Fruit fly (Drosophila melanogaster) whole organism, prepupa: ENCODE results near the gene CG7601.
A peak's percentile ranks its signal among the peaks of the same experiment; 100 is the strongest.

Experiments used
- CG11294 ChIP-seq: fragments of 200-800 bp; sonication (Bioruptor generic); IDR thresholded peaks from 2 replicates; pipeline ENCODE4 v1.3.6; 2022; ENCODE audit warnings: missing biosample characterization, missing genetic modification characterization
- CG15336 ChIP-seq: fragments of 200-800 bp; sonication (Bioruptor generic); IDR thresholded peaks from 2 replicates; pipeline ENCODE4 v1.3.6; 2022; ENCODE audit warnings: missing biosample characterization, missing genetic modification characterization
- Eip78C ChIP-seq: fragments of 200-800 bp; sonication (Bioruptor generic); peaks from one replicate; lab custom pipeline; 2016; ENCODE audit warnings: missing biosample characterization, missing genetic modification characterization
- Lpt ChIP-seq: fragments of 200-800 bp; sonication (Bioruptor generic); optimal IDR thresholded peaks from 3 replicates; lab custom pipeline; 2016; ENCODE audit warnings: missing biosample characterization, missing genetic modification characterization
- Met ChIP-seq: fragments of 200-800 bp; sonication (Bioruptor generic); optimal IDR thresholded peaks from 3 replicates; lab custom pipeline; 2016; ENCODE audit warnings: missing biosample characterization, missing genetic modification characterization
- Sox102F ChIP-seq: fragments of 200-800 bp; sonication (Bioruptor generic); optimal IDR thresholded peaks from 2 replicates; lab custom pipeline; 2016; ENCODE audit warnings: missing biosample characterization, mild to moderate bottlenecking, missing genetic modification characterization
- fd59A ChIP-seq: fragments of 200-800 bp; sonication (Bioruptor generic); optimal IDR thresholded peaks from 2 replicates; lab custom pipeline; 2017; ENCODE audit warnings: missing biosample characterization, mild to moderate bottlenecking, missing genetic modification characterization, missing genetic modification reagents
- ss ChIP-seq, 2 experiments: fragments of 200-800 bp; sonication (Bioruptor generic); optimal IDR thresholded peaks; 2 replicates in 1 of 2; 3 replicates in 1 of 2; lab custom pipeline; 2017 to 2018; ENCODE audit warnings: mild to moderate bottlenecking in 2 of 2, missing biosample characterization in 2 of 2, missing genetic modification characterization in 2 of 2, moderate library complexity in 1 of 2

DNA sequence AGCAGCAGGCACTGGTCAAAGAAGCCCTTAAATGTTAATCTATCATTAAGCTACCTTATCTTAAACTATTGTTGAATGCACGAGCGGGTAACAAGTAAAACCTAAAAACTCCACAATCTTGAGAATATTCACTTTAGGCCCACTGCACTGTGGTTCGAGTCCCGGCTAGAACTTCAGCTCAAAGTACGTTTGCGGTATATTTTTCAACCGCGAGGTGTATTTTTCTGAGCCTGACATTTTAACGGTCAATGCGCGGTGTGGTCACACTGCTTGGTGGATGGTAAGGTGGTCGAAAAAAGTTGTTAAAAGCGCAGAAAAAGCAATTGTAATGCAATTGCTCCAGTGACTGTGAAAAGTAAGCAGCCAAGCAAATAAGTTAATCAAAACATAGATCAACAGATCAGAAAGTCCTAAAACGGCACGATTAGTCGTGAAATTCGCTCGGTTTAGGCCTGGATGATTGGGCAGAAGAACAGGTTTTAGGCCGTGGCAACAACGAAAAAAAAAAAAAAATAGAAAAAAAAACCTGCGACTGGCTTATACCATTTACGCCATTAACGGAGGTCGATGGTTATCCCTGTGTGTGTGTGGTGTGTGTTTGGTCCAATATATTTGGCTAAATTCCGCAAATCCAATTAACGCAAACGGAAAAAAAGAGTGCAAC is 10.8 kb downstream of the CG7601 start, which contains the start of gene Kul:
- TF ChIP-seq fd59A (no peak), ss (GFP tag; optimal IDR thresholded peaks at IDR 0.05; lab: Kevin White, UChicago) (peak; percentile 62 to 76), Sox102F (GFP tag; lab: Kevin White, UChicago) (no peak), CG15336 (GFP tag; lab: Robert Waterston, UW) (no peak), Eip78C (GFP tag; lab: Kevin White, UChicago) (no peak), CG11294 (GFP tag; lab: Robert Waterston, UW) (no peak), Lpt (GFP tag; lab: Kevin White, UChicago) (peak; percentile 9), Met (GFP tag; lab: Kevin White, UChicago) (no peak)
